Worm (Caenorhabditis elegans) whole organism, early embryonic: ENCODE measurements around the gene crn-7.

ENCODE experiments used
- B0310.2 ChIP-seq: sonication (generic microtip); optimal IDR thresholded peaks from 2 replicates; lab custom pipeline; 2016; ENCODE audit warnings: mild to moderate bottlenecking, missing genetic modification characterization, missing compliant biosample characterization
- F13C5.2 ChIP-seq: sonication (generic microtip); optimal IDR thresholded peaks from 2 replicates; lab custom pipeline; 2017; ENCODE audit warnings: mild to moderate bottlenecking, missing genetic modification characterization, inconsistent platforms, missing compliant biosample characterization
- ama-1 ChIP-seq: fragments of 150-350 bp; optimal IDR thresholded peaks from 2 replicates; lab custom pipeline; 2014
- ceh-13 ChIP-seq: fragments of 200-800 bp; sonication (Bioruptor generic); optimal IDR thresholded peaks from 2 replicates; lab custom pipeline; 2018; ENCODE audit warnings: mild to moderate bottlenecking, missing genetic modification characterization, missing compliant biosample characterization
- ceh-36 ChIP-seq: sonication (generic microtip); optimal IDR thresholded peaks from 2 replicates; lab custom pipeline; 2016; ENCODE audit warnings: missing genetic modification characterization, inconsistent platforms, missing compliant biosample characterization
- hmbx-1 ChIP-seq: sonication (generic microtip); optimal IDR thresholded peaks from 2 replicates; lab custom pipeline; 2016; ENCODE audit warnings: mild to moderate bottlenecking, missing genetic modification characterization, missing compliant biosample characterization
- hmg-4 ChIP-seq: fragments of 200-800 bp; sonication (Bioruptor generic); optimal IDR thresholded peaks from 2 replicates; lab custom pipeline; 2018; ENCODE audit warnings: mild to moderate bottlenecking, missing genetic modification characterization, missing compliant biosample characterization
- sea-1 ChIP-seq: fragments of 200-800 bp; sonication (Bioruptor generic); conservative IDR thresholded peaks from 2 replicates; pipeline ENCODE4 v1.3.6; 2022; ENCODE audit warnings: missing genetic modification characterization, missing compliant biosample characterization
- tbx-37 ChIP-seq: fragments of 200-800 bp; sonication (Bioruptor generic); conservative IDR thresholded peaks from 2 replicates; pipeline ENCODE4 v1.3.6; 2022; ENCODE audit warnings: missing genetic modification reagents, missing genetic modification characterization, missing compliant biosample characterization

DNA sequence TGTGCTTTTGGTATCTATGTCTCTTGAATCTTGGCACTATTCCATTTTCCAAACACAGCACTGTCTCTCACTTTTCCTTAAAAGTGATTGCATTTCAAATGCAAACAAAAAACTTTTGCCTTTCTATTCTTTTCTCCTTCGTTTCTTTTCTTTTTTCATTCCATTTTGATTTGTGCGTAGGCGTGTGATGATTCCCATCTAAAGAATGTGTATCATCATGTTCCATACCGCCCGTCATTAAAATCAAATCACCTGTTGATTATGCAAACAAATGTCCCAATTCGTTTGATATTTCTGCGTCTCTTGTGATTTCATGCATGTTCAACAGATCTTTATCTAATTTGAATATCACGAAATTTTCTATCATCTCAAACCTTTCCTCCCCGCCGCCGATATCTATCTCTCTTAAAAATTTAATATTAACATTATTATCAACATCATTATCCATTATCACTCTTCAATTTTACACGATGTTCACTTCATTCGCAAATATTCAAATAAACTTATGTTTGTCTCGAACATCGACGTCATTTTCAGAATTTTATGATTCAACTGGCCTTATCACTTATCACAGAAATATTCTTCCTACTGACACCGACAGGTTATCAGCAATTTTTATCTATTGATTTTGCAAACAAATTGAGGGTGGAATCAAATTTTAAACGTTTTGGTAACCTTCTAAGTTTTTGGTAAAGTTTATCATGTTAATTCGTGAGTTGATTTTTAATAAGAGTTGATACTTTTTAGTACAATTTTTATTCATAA lies 23.1 kb downstream of the crn-7 start:
- TF ChIP-seq sea-1 (GFP tag; lab: Robert Waterston, UW) (no peak), hmbx-1 (tag; lab: Kevin White, UChicago) (no peak), ama-1 (lab: Kevin White, UChicago) (no peak), hmg-4 (GFP tag; lab: Kevin White, UChicago) (no peak), B0310.2 (no peak), tbx-37 (GFP tag; lab: Robert Waterston, UW) (no peak), ceh-13 (no peak), ceh-36 (tag; lab: Kevin White, UChicago) (no peak), F13C5.2 (tag; lab: Kevin White, UChicago) (no peak)
